Worm (Caenorhabditis elegans): ENCODE measurements around the gene hdl-1.

hdl-1 gene

DNA sequence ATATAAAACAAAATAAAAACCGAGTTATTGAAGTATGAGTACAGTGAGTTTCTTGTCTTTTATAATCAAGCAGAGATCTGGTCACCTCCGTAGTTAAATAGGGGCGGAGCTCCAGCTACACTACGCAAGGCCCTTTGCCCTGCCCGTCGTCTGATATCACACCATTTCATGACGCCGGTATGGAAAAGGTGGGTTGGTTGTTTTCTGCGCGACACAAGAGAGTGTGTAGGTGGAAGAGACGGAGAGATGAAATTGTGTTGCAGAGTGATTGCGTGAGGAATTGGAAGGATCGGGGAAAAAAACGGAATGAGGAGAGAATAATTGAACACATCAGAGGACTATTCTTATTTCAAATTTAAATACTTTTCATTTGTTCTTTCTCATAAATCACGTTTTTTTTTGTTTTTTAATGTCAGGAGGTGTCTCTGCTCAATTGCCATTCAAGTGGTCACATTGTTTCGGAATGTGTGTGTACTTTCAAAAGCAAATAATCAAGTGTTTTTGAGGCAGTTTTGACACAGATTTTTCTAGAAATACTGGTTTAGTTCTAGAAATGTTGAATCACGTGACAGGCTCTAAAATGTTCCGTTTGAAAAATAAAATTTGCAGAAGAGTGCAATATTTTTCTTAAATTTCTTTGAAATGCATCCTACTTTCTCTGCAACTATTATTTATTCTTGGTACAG, 33.7 kb downstream of the hdl-1 start, which contains the start of gene ZK822.9:
ZK822.9 (plus strand) TSS at position 180 of the 686 bp plus-strand sequence.
- TF ChIP-seq ceh-34 (tag; optimal IDR thresholded peaks at IDR 0.05): no peak
- no peak for TF ChIP-seq C08G9.2 (tag; optimal IDR thresholded peaks at IDR 0.05)
- no peak for TF ChIP-seq dmd-4 (tag; optimal IDR thresholded peaks at IDR 0.05; ENCODE audit: borderline replicate concordance)
- TF ChIP-seq hlh-30 (tag; optimal IDR thresholded peaks at IDR 0.05; ENCODE audit: insufficient read depth): peak; percentile 35
- TF ChIP-seq dve-1 (tag; optimal IDR thresholded peaks at IDR 0.05): no peak

DNA sequence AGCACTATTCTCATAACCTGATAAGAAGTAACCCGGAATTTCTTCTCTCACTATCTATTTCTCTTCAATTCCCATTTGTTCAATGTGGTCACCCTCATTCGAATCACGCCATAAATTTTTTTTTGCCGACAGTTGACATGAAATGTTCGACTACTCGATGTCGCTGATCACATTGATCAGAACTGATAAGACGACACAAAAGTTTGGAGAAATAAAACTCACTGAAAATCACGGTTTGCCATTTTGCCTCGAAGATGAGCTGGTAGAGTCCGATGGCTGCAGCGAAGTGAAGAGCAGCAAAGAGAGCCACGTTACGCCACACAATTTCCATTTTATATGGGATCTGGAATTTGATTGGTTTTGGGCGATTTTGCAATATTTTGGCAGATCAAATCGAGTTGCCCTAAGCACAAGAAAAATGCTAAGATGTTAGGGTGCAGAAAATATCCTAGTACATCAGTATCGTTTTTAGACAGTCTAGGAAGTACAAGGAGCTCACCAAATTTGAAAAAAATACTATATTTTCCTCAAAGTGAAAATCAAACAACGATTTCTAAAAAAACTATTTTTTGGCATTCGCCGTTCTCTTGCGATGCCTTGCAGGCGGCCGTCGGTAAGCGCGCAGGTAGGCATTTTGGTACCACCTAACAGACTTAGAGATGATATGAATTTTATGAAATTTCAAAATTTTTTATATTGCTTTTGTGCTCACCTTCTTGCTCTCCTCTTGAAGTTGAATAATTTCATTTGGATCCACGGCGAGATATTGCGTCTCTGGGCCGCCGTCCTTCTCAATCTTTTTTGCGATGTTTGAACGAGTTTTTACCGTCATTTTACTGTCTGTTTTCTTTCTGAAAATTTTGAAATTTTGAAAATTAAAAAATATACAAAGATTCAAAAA, 34.5 kb downstream of the hdl-1 start, which contains the start of gene fat-6:
fat-6 (minus strand) TSS at position 851 of the 901 bp plus-strand sequence.
- peak; percentile 31 for TF ChIP-seq elt-2 (tag; optimal IDR thresholded peaks at IDR 0.05)
- TF ChIP-seq dmd-4 (tag; optimal IDR thresholded peaks at IDR 0.05; ENCODE audit: borderline replicate concordance): no peak
- TF ChIP-seq K09A11.1 (tag; optimal IDR thresholded peaks at IDR 0.05; ENCODE audit: insufficient read depth): no peak
- no peak for TF ChIP-seq rnt-1 (tag; optimal IDR thresholded peaks at IDR 0.05)

DNA sequence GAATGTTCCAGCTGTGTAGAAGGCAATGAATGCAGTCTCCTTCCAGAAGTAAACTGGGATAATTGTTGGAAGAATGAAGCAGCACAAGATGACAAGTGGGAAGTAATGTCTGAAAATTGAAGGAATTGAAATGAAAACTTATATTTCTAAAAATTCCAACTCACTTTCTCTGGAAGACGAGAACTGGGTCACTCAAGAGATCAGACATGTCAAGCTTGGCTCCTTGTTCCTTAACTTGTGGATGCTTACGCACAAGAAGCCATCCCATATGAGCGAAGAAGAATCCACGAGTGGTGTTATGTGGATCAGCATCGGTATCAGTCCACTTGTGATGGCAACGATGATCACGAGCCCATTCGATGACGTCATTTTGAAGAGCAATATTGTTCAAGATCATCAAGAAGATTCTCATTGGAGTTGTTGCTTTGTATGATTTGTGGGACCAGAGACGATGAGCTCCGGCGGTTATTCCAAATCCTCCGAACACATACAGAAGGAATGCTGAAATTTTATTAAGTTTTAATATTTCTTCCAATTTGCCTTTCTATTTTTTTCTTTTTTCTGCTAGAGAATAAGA, 35.3 kb downstream of the hdl-1 start:
- TF ChIP-seq lin-11 (tag; optimal IDR thresholded peaks at IDR 0.05) (no peak), sdc-2 (tag; optimal IDR thresholded peaks at IDR 0.05) (no peak), C38D4.7 (GFP tag; optimal IDR thresholded peaks at IDR 0.05) (no peak), dmd-4 (tag; optimal IDR thresholded peaks at IDR 0.05; ENCODE audit: borderline replicate concordance) (no peak), unc-42 (tag; optimal IDR thresholded peaks at IDR 0.05) (no peak), ceh-31 (tag; optimal IDR thresholded peaks at IDR 0.05) (no peak), mec-3 (tag; optimal IDR thresholded peaks at IDR 0.05; ENCODE audit: borderline replicate concordance) (no peak), sox-2 (GFP tag; IDR thresholded peaks at IDR 0.05) (no peak), gmeb-2 (tag; optimal IDR thresholded peaks at IDR 0.05) (no peak), ceh-6 (GFP tag; optimal IDR thresholded peaks at IDR 0.05) (no peak), hlh-8 (tag; optimal IDR thresholded peaks at IDR 0.05) (no peak), pha-4 (tag; optimal IDR thresholded peaks at IDR 0.05) (no peak), odd-2 (tag; optimal IDR thresholded peaks at IDR 0.05) (no peak), hlh-30 (tag; optimal IDR thresholded peaks at IDR 0.05; ENCODE audit: insufficient read depth) (no peak), che-1 (tag; optimal IDR thresholded peaks at IDR 0.05) (no peak), Y22D7AL.16 (tag; optimal IDR thresholded peaks at IDR 0.05) (no peak), ceh-2 (tag; optimal IDR thresholded peaks at IDR 0.05) (no peak), hlh-6 (tag; optimal IDR thresholded peaks at IDR 0.05) (no peak)

DNA sequence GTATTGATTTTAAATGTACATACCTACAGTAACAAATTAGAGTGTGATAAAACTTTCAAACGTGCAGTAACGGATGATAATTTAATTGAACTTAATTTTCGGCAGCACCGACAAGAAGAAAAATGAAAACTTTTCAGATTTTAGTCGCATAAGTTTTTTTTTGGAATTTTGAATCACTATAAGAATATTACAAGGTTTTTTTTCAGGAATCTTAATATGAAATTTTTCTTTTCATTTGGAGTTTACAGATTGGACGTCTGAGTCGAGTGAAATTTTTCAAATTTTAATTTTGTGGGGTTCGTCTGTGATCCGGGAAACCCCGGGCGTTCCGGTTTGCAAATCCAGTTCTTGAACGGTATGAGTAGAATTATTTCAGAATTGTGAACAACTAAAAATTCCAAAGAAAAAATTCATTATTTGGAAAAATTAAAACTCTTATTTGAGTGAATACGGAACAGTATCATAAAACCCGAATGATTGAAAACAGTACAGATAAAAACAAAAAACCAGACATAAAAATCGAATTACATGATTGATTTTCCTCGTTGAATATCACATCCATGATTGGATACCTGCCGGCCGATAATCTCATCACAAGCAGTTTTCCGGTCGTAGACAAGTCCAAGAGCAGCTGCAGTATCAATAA, 36.2 kb downstream of the hdl-1 start:
- TF ChIP-seq madf-2 (tag; optimal IDR thresholded peaks at IDR 0.05): no peak
- TF ChIP-seq ceh-9 (tag; optimal IDR thresholded peaks at IDR 0.05): no peak
- TF ChIP-seq hlh-8 (tag; optimal IDR thresholded peaks at IDR 0.05): no peak
- no peak for TF ChIP-seq nhr-232 (tag; optimal IDR thresholded peaks at IDR 0.05)
- no peak for TF ChIP-seq ceh-18 (tag; optimal IDR thresholded peaks at IDR 0.05)
- no peak for TF ChIP-seq tbx-7 (tag; optimal IDR thresholded peaks at IDR 0.05)
- no peak for TF ChIP-seq ceh-30 (tag; optimal IDR thresholded peaks at IDR 0.05)
- no peak for TF ChIP-seq unc-55 (GFP tag; optimal IDR thresholded peaks at IDR 0.05)
- no peak for TF ChIP-seq pros-1 (tag; optimal IDR thresholded peaks at IDR 0.05)
- TF ChIP-seq ahr-1 (tag; optimal IDR thresholded peaks at IDR 0.05): no peak
- TF ChIP-seq K02D7.2 (tag; optimal IDR thresholded peaks at IDR 0.05): no peak
- TF ChIP-seq tbx-2 (tag; optimal IDR thresholded peaks at IDR 0.05): no peak
- no peak for TF ChIP-seq che-1 (tag; optimal IDR thresholded peaks at IDR 0.05)
- TF ChIP-seq dve-1 (tag; optimal IDR thresholded peaks at IDR 0.05): no peak
- no peak for TF ChIP-seq ceh-22 (tag; optimal IDR thresholded peaks at IDR 0.05)

All from whole organism, late embryonic.